Worm (Caenorhabditis elegans) whole organism, young adult: ENCODE data around the gene gyf-1.
A peak's percentile ranks its signal among the peaks of the same experiment; 100 is the strongest.

ENCODE experiments used
- B0019.2 ChIP-seq: fragments of 200-800 bp; sonication (Bioruptor generic); conservative IDR thresholded peaks from 2 replicates; pipeline ENCODE4 v1.3.6; 2022; ENCODE audit warnings: missing genetic modification reagents, missing genetic modification characterization, missing compliant biosample characterization
- D2030.7 ChIP-seq: fragments of 200-800 bp; sonication (Bioruptor generic); IDR thresholded peaks from 2 replicates; pipeline ENCODE4 v1.3.6; 2022; ENCODE audit warnings: missing genetic modification reagents, missing genetic modification characterization, missing compliant biosample characterization
- F33H1.4 ChIP-seq: fragments of 200-800 bp; sonication (Bioruptor generic); IDR thresholded peaks from 2 replicates; pipeline ENCODE4 v1.3.6; 2022; ENCODE audit warnings: missing genetic modification reagents, missing genetic modification characterization, missing compliant biosample characterization
- F39B2.1 ChIP-seq: fragments of 200-800 bp; sonication (Bioruptor generic); IDR thresholded peaks from 2 replicates; pipeline ENCODE4 v1.3.6; 2022; ENCODE audit warnings: missing genetic modification reagents, missing genetic modification characterization, missing compliant biosample characterization
- F49E8.2 ChIP-seq: sonication (generic microtip); optimal IDR thresholded peaks from 3 replicates; lab custom pipeline; 2017; ENCODE audit warnings: missing genetic modification characterization, mild to moderate bottlenecking, missing compliant biosample characterization, antibody characterized with exemption, moderate library complexity; ENCODE audit not compliant: insufficient read depth
- F52B5.7 ChIP-seq: sonication (generic microtip); optimal IDR thresholded peaks from 2 replicates; lab custom pipeline; 2016; ENCODE audit warnings: mild to moderate bottlenecking, missing genetic modification characterization, missing compliant biosample characterization
- F55B11.4 ChIP-seq: sonication (generic microtip); optimal IDR thresholded peaks from 2 replicates; lab custom pipeline; 2016; ENCODE audit warnings: missing compliant biosample characterization, missing genetic modification characterization, borderline replicate concordance; ENCODE audit not compliant: insufficient read depth
- K11D2.4 ChIP-seq: fragments of 200-800 bp; sonication (Bioruptor generic); IDR thresholded peaks from 2 replicates; pipeline ENCODE4 v1.3.6; 2022; ENCODE audit warnings: missing genetic modification reagents, missing genetic modification characterization, missing compliant biosample characterization
- T07F8.4 ChIP-seq: sonication (generic microtip); optimal IDR thresholded peaks from 2 replicates; lab custom pipeline; 2016; ENCODE audit warnings: mild to moderate bottlenecking, missing genetic modification characterization, moderate library complexity, missing compliant biosample characterization
- T26A5.8 ChIP-seq: sonication (generic microtip); optimal IDR thresholded peaks from 2 replicates; lab custom pipeline; 2016; ENCODE audit warnings: missing genetic modification characterization, missing compliant biosample characterization
- Y53F4B.3 ChIP-seq: fragments of 200-800 bp; sonication (Bioruptor generic); IDR thresholded peaks from 2 replicates; pipeline ENCODE4 v1.3.6; 2022; ENCODE audit warnings: missing genetic modification reagents, missing genetic modification characterization, missing compliant biosample characterization
- Y56A3A.18 ChIP-seq: fragments of 200-800 bp; sonication (Bioruptor generic); IDR thresholded peaks from 2 replicates; pipeline ENCODE4 v1.3.6; 2022; ENCODE audit warnings: missing genetic modification reagents, missing genetic modification characterization, missing compliant biosample characterization
- ZK185.1 ChIP-seq: sonication (generic microtip); optimal IDR thresholded peaks from 2 replicates; lab custom pipeline; 2016; ENCODE audit warnings: mild to moderate bottlenecking, missing genetic modification characterization, missing compliant biosample characterization; ENCODE audit not compliant: poor library complexity, severe bottlenecking
- akir-1 ChIP-seq: fragments of 200-800 bp; sonication (Bioruptor generic); optimal IDR thresholded peaks from 2 replicates; lab custom pipeline; 2018; ENCODE audit warnings: mild to moderate bottlenecking, missing genetic modification characterization, moderate library complexity, missing compliant biosample characterization
- attf-3 ChIP-seq: fragments of 200-800 bp; sonication (Bioruptor generic); conservative IDR thresholded peaks from 2 replicates; pipeline ENCODE4 v1.3.6; 2022; ENCODE audit warnings: missing genetic modification reagents, missing genetic modification characterization, missing compliant biosample characterization
- cebp-1 ChIP-seq, 2 experiments: fragments of 200-800 bp in 1 of 2; sonication (Bioruptor generic) in 1 of 2; sonication (generic microtip) in 1 of 2; IDR thresholded peaks in 1 of 2; optimal IDR thresholded peaks in 1 of 2; 2 replicates each; pipeline versions ENCODE4 v1.3.6 to Lab custom; 2017 to 2022; ENCODE audit warnings: missing compliant biosample characterization in 2 of 2, missing genetic modification characterization in 2 of 2, mild to moderate bottlenecking in 1 of 2, missing genetic modification reagents in 1 of 2, moderate library complexity in 1 of 2
- chd-7 ChIP-seq: sonication (generic microtip); optimal IDR thresholded peaks from 2 replicates; lab custom pipeline; 2016; ENCODE audit warnings: mild to moderate bottlenecking, missing genetic modification characterization, moderate library complexity, missing compliant biosample characterization
- die-1 ChIP-seq: sonication (generic microtip); optimal IDR thresholded peaks from 2 replicates; lab custom pipeline; 2016; ENCODE audit warnings: missing genotype, mild to moderate bottlenecking, missing genetic modification characterization, missing compliant biosample characterization
- dox-1 ChIP-seq: fragments of 200-800 bp; sonication (Bioruptor generic); IDR thresholded peaks from 2 replicates; pipeline ENCODE4 v1.3.6; 2022; ENCODE audit warnings: missing genetic modification reagents, missing genetic modification characterization, missing compliant biosample characterization
- egl-18 ChIP-seq: fragments of 200-800 bp; sonication (Bioruptor generic); IDR thresholded peaks from 2 replicates; pipeline ENCODE4 v1.3.6; 2022; ENCODE audit warnings: missing genetic modification reagents, missing genetic modification characterization, missing compliant biosample characterization
- hlh-26 ChIP-seq: fragments of 200-800 bp; sonication (Bioruptor generic); conservative IDR thresholded peaks from 2 replicates; pipeline ENCODE4 v1.3.6; 2022; ENCODE audit warnings: missing genetic modification reagents, missing genetic modification characterization, missing compliant biosample characterization
- hmg-1.2 ChIP-seq: fragments of 200-800 bp; sonication (Bioruptor generic); IDR thresholded peaks from 2 replicates; pipeline ENCODE4 v1.3.6; 2022; ENCODE audit warnings: missing genetic modification reagents, missing genetic modification characterization, missing compliant biosample characterization
- hsf-1 ChIP-seq: fragments of 200-800 bp; sonication (Bioruptor generic); IDR thresholded peaks from 2 replicates; pipeline ENCODE4 v1.3.6; 2022; ENCODE audit warnings: missing genetic modification reagents, missing genetic modification characterization, missing compliant biosample characterization
- lin-40 ChIP-seq: sonication (generic microtip); optimal IDR thresholded peaks from 2 replicates; lab custom pipeline; 2016; ENCODE audit warnings: missing genetic modification characterization, mild to moderate bottlenecking, missing compliant biosample characterization, missing genotype, missing genetic modification reagents
- lin-54 ChIP-seq: fragments of 200-800 bp; sonication (Bioruptor generic); optimal IDR thresholded peaks from 2 replicates; lab custom pipeline; 2018; ENCODE audit warnings: mild to moderate bottlenecking, missing genetic modification characterization, missing compliant biosample characterization
- lsl-1 ChIP-seq: fragments of 200-800 bp; sonication (Bioruptor generic); optimal IDR thresholded peaks from 2 replicates; lab custom pipeline; 2018; ENCODE audit warnings: mild to moderate bottlenecking, missing genetic modification characterization, moderate library complexity, missing compliant biosample characterization
- nfya-2 ChIP-seq: fragments of 200-800 bp; sonication (Bioruptor generic); IDR thresholded peaks from 2 replicates; pipeline ENCODE4 v1.3.6; 2022; ENCODE audit warnings: missing genetic modification reagents, missing genetic modification characterization, missing compliant biosample characterization
- nhr-179 ChIP-seq: sonication (generic microtip); optimal IDR thresholded peaks from 2 replicates; lab custom pipeline; 2016; ENCODE audit warnings: mild to moderate bottlenecking, missing genetic modification characterization, missing compliant biosample characterization
- pha-4 ChIP-seq: fragments of 150-350 bp; sonication (generic microtip); optimal IDR thresholded peaks from 2 replicates; lab custom pipeline; 2014; ENCODE audit warnings: missing biosample characterization, missing genetic modification reagents, missing genetic modification characterization
- rcor-1 ChIP-seq: fragments of 200-800 bp; sonication (Bioruptor generic); IDR thresholded peaks from 2 replicates; pipeline ENCODE4 v1.3.6; 2022; ENCODE audit warnings: missing genetic modification reagents, missing genetic modification characterization, missing compliant biosample characterization
- rpc-1 ChIP-seq, 2 experiments: fragments of 150-350 bp in 1 of 2; sonication (generic microtip) in 1 of 2; optimal IDR thresholded peaks; 2 replicates each; lab custom pipeline; 2014 to 2018; ENCODE audit warnings: missing biosample characterization in 1 of 2, missing genetic modification characterization in 1 of 2, missing genetic modification reagents in 1 of 2, missing genotype in 1 of 2
- snpc-1.3 ChIP-seq: sonication (generic microtip); optimal IDR thresholded peaks from 2 replicates; lab custom pipeline; 2017; ENCODE audit warnings: missing genetic modification characterization, mild to moderate bottlenecking, missing compliant biosample characterization, antibody characterized with exemption, moderate library complexity, missing genotype, missing genetic modification reagents; ENCODE audit not compliant: insufficient read depth
- snpc-3.4 ChIP-seq: sonication (generic microtip); optimal IDR thresholded peaks from 2 replicates; lab custom pipeline; 2017; ENCODE audit warnings: missing genetic modification characterization, mild to moderate bottlenecking, missing compliant biosample characterization, antibody characterized with exemption, moderate library complexity, missing genotype, missing genetic modification reagents
- tbp1 ChIP-seq: fragments of 200-800 bp; sonication (Bioruptor generic); optimal IDR thresholded peaks from 2 replicates; lab custom pipeline; 2018; ENCODE audit warnings: mild to moderate bottlenecking, missing genetic modification characterization, missing compliant biosample characterization
- tlf-1 ChIP-seq: fragments of 200-800 bp; sonication (Bioruptor generic); optimal IDR thresholded peaks from 2 replicates; lab custom pipeline; 2018; ENCODE audit warnings: mild to moderate bottlenecking, missing genetic modification characterization, missing compliant biosample characterization

The gyf-1 gene

ce11 chrII:6642651-6643167 lies 41.3 kb upstream of the gyf-1 start, which contains the start of gene T19D12.6:
T19D12.6 (minus strand) TSS chrII:6643117.
- TF ChIP-seq lsl-1 (GFP tag; lab: Kevin White, UChicago) (no peak), hmg-1.2 (GFP tag; lab: Robert Waterston, UW) (peak; percentile 6; the same call in 1 of the 2 replicates), F49E8.2 (tag; lab: Kevin White, UChicago) (no peak), T26A5.8 (tag; lab: Kevin White, UChicago) (no peak)

- TF ChIP-seq F33H1.4 (GFP tag; lab: Robert Waterston, UW) (no peak), F39B2.1 (no peak), nfya-2 (GFP tag; lab: Robert Waterston, UW) (no peak), tbp1 (GFP tag; lab: Kevin White, UChicago) (no peak), hmg-1.2 (GFP tag; lab: Robert Waterston, UW) (peak; percentile 68; the same call in 1 of the 2 replicates), dox-1 (GFP tag; lab: Robert Waterston, UW) (no peak), D2030.7 (GFP tag; lab: Robert Waterston, UW) (no peak), akir-1 (GFP tag; lab: Kevin White, UChicago) (no peak), Y53F4B.3 (GFP tag; lab: Robert Waterston, UW) (no peak)
Observed at ce11 chrII:6646903-6647302, 37.1 kb upstream of the gyf-1 start.

ce11 chrII:6649026-6649425 lies 35.0 kb upstream of the gyf-1 start, which contains the start of gene oig-8:
oig-8 (minus strand) TSS chrII:6649126.
- TF ChIP-seq Y56A3A.18 (GFP tag; lab: Robert Waterston, UW) (no peak), B0019.2 (no peak), T07F8.4 (tag; lab: Kevin White, UChicago) (no peak), tlf-1 (GFP tag; lab: Kevin White, UChicago) (no peak), die-1 (no peak), ZK185.1 (tag; lab: Kevin White, UChicago) (no peak), F55B11.4 (tag; lab: Kevin White, UChicago) (no peak), pha-4 (tag; lab: Kevin White, UChicago) (no peak), K11D2.4 (GFP tag; lab: Robert Waterston, UW) (no peak)

ce11 chrII:6651719-6652118 lies 32.3 kb upstream of the gyf-1 start, which contains the start of gene sra-26:
sra-26 (minus strand) TSS chrII:6651819.
- TF ChIP-seq snpc-3.4 (tag; lab: Kevin White, UChicago) (no peak), pha-4 (tag; lab: Kevin White, UChicago) (no peak), F39B2.1 (no peak), lin-40 (tag; lab: Kevin White, UChicago) (no peak), lin-54 (GFP tag; lab: Kevin White, UChicago) (no peak), cebp-1 (GFP tag; IDR thresholded peaks at IDR 0.05; lab: Robert Waterston, UW) (no peak), cebp-1 (tag; optimal IDR thresholded peaks at IDR 0.05; lab: Kevin White, UChicago) (no peak), chd-7 (no peak), egl-18 (GFP tag; lab: Robert Waterston, UW) (no peak), attf-3 (GFP tag; lab: Robert Waterston, UW) (no peak), nhr-179 (tag; lab: Kevin White, UChicago) (no peak), hlh-26 (GFP tag; lab: Robert Waterston, UW) (no peak), F52B5.7 (tag; lab: Kevin White, UChicago) (no peak), rpc-1 (optimal IDR thresholded peaks at IDR 0.05; lab: Kevin White, UChicago) (no peak), rpc-1 (tag; optimal IDR thresholded peaks at IDR 0.05; lab: Kevin White, UChicago) (no peak), hsf-1 (GFP tag; lab: Robert Waterston, UW) (no peak), snpc-1.3 (no peak), rcor-1 (no peak)
